Worm (Caenorhabditis elegans): ENCODE measurements around the gene gid-2.

gid-2 gene

DNA sequence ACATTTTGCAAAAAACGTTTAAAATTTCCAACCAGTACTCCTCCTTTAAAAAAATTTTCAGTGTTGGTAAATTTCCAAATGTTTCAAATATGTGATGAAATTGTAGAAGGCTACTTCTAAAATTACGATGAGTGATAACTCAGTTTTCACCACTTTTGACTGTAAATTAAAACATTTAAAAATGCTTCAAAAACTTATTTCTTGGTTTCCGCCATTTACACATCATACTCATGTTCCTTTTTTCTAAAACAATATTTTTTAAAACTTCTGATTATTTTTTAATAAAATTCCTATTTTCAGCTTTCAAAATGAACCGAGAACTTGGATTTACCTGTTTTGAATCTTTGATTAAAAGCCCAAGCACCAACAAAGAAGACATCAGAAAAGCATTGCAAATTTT, 35.0 kb downstream of the gid-2 start, which contains the start of gene C43H6.4 (continued):
- TF ChIP-seq ztf-4 (tag; optimal IDR thresholded peaks at IDR 0.05): no peak

DNA sequence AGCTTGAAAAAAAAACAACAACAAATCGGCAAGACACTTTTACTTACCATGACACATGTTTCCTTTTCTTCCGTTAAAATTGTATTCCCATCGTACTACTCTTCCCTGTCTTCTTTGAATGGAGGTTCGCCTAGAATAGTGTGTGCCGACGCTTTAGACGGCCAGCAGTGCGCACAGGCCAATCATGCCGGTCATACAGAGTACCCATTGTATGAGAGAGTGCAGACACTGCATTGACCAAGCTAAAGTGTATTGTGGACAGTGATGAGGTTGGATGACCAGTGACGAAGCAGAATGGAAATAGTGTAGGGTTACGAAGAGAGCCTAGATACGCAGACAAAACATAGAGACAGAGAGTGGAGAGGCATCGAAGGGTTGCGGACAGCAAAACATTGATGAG, 36.9 kb downstream of the gid-2 start, which contains the start of gene dhhc-9:
dhhc-9 (minus strand) TSS at position 154 of the 400 bp plus-strand sequence.
- TF ChIP-seq snu-23 (GFP tag; optimal IDR thresholded peaks at IDR 0.05) (peak; percentile 86), C04F5.9 (tag; optimal IDR thresholded peaks at IDR 0.05) (no peak), fkh-8 (tag; optimal IDR thresholded peaks at IDR 0.05) (peak; percentile 18), dsc-1 (tag; optimal IDR thresholded peaks at IDR 0.05) (peak; percentile 28), unc-130 (tag; optimal IDR thresholded peaks at IDR 0.05) (no peak), nhr-90 (tag; optimal IDR thresholded peaks at IDR 0.05; ENCODE audit: poor library complexity) (peak; percentile 23), unc-30 (tag; optimal IDR thresholded peaks at IDR 0.05) (no peak), ceh-8 (GFP tag; optimal IDR thresholded peaks at IDR 0.05) (peak; percentile 45), lin-39 (tag; optimal IDR thresholded peaks at IDR 0.05) (no peak), lin-35 (GFP tag; optimal IDR thresholded peaks at IDR 0.05) (peak; percentile 39 to 50), elt-3 (tag; optimal IDR thresholded peaks at IDR 0.05) (peak in 1 of 6 experiments; percentile 7), irx-1 (tag; optimal IDR thresholded peaks at IDR 0.05) (peak; percentile 16), ceh-82 (tag; optimal IDR thresholded peaks at IDR 0.05) (peak; percentile 0 to 48 (median 13)), nhr-28 (tag; optimal IDR thresholded peaks at IDR 0.05) (no peak), rnt-1 (tag; optimal IDR thresholded peaks at IDR 0.05) (peak; percentile 67), dpl-1 (GFP tag; optimal IDR thresholded peaks at IDR 0.05) (no peak), isw-1 (GFP tag; IDR thresholded peaks at IDR 0.05) (peak; percentile 35), fos-1 (tag; optimal IDR thresholded peaks at IDR 0.05) (peak; percentile 24), sptf-1 (tag; optimal IDR thresholded peaks at IDR 0.05) (no peak), unc-86 (tag; optimal IDR thresholded peaks at IDR 0.05) (peak; percentile 50), nhr-19 (GFP tag; conservative IDR thresholded peaks at IDR 0.05) (peak; percentile 30; the same call in 1 of the 2 replicates), nhr-20 (tag; optimal IDR thresholded peaks at IDR 0.05) (peak; percentile 74), efl-1 (optimal IDR thresholded peaks at IDR 0.05) (peak; percentile 71 to 95), efl-1 (GFP tag; optimal IDR thresholded peaks at IDR 0.05 in 1 of 2) (no peak), ces-1 (GFP tag; optimal IDR thresholded peaks at IDR 0.05) (no peak), vab-15 (tag; optimal IDR thresholded peaks at IDR 0.05) (no peak), jun-1 (tag; optimal IDR thresholded peaks at IDR 0.05) (peak; percentile 63), elt-2 (tag; optimal IDR thresholded peaks at IDR 0.05) (peak; percentile 13), mdl-1 (tag; optimal IDR thresholded peaks at IDR 0.05) (peak in 1 of 2 experiments; percentile 62), ztf-11 (tag; optimal IDR thresholded peaks at IDR 0.05) (peak in 1 of 2 experiments; percentile 24), lsy-2 (tag; optimal IDR thresholded peaks at IDR 0.05) (peak; percentile 30 to 50), nhr-71 (tag; optimal IDR thresholded peaks at IDR 0.05) (peak; percentile 73), mep-1 (tag; optimal IDR thresholded peaks at IDR 0.05) (peak; percentile 68), C16A3.4 (tag; optimal IDR thresholded peaks at IDR 0.05) (no peak), snpc-4 (tag; optimal IDR thresholded peaks at IDR 0.05) (peak; percentile 43), blmp-1 (tag; optimal IDR thresholded peaks at IDR 0.05) (peak; percentile 63), nhr-85 (tag) (peak; percentile 83), nhr-47 (tag; optimal IDR thresholded peaks at IDR 0.05) (peak; percentile 64), aly-2 (tag; optimal IDR thresholded peaks at IDR 0.05) (no peak), xbp-1 (tag; optimal IDR thresholded peaks at IDR 0.05) (peak; percentile 44), skn-1 (tag; optimal IDR thresholded peaks at IDR 0.05) (peak; percentile 89), lin-14 (GFP tag; optimal IDR thresholded peaks at IDR 0.05) (peak; percentile 86), grh-1 (GFP tag; IDR thresholded peaks at IDR 0.05) (peak; percentile 38; the same call in 1 of the 2 replicates), tbx-2 (tag; optimal IDR thresholded peaks at IDR 0.05) (peak; percentile 50), swsn-7 (tag; optimal IDR thresholded peaks at IDR 0.05) (peak; percentile 69)
